Worm (Caenorhabditis elegans) whole organism, L4 larva: ENCODE measurements around the gene F55C9.3.
A peak's percentile ranks its signal among the peaks of the same experiment; 100 is the strongest.

ENCODE experiments used
- aly-2 ChIP-seq: sonication (generic microtip); optimal IDR thresholded peaks from 2 replicates; lab custom pipeline; 2018; ENCODE audit warnings: missing biosample characterization, missing genetic modification characterization
- daf-12 ChIP-seq: fragments of 150-350 bp; optimal IDR thresholded peaks from 2 replicates; lab custom pipeline; 2014; ENCODE audit warnings: missing biosample characterization, missing genetic modification reagents, missing genetic modification characterization
- daf-19 ChIP-seq: fragments of 200-800 bp; sonication (Bioruptor generic); conservative IDR thresholded peaks from 2 replicates; pipeline ENCODE4 v1.3.6; 2022; ENCODE audit warnings: missing genetic modification characterization, missing compliant biosample characterization
- dmd-6 ChIP-seq: fragments of 200-800 bp; sonication (Bioruptor generic); IDR thresholded peaks from 2 replicates; pipeline ENCODE4 v1.3.6; 2022; ENCODE audit warnings: missing genetic modification reagents, missing genetic modification characterization, missing compliant biosample characterization
- jun-1 ChIP-seq: fragments of 150-350 bp; optimal IDR thresholded peaks from 2 replicates; lab custom pipeline; 2014; ENCODE audit warnings: missing biosample characterization, missing genetic modification reagents, missing genetic modification characterization
- lin-29 ChIP-seq: fragments of 200-800 bp; sonication (Bioruptor generic); IDR thresholded peaks from 2 replicates; pipeline ENCODE4 v1.3.6; 2022; ENCODE audit warnings: missing genetic modification reagents, missing genetic modification characterization, missing compliant biosample characterization
- mdl-1 ChIP-seq, 2 experiments: fragments of 150-350 bp in 1 of 2; sonication (generic microtip) in 1 of 2; optimal IDR thresholded peaks; 2 replicates each; lab custom pipeline; 2014 to 2017; ENCODE audit warnings: missing biosample characterization in 2 of 2, missing genetic modification characterization in 2 of 2
- php-3 ChIP-seq: fragments of 200-800 bp; sonication (Bioruptor generic); IDR thresholded peaks from 2 replicates; pipeline ENCODE4 v1.3.6; 2022; ENCODE audit warnings: missing genetic modification reagents, missing genetic modification characterization, missing compliant biosample characterization
- snpc-1.2 ChIP-seq: fragments of 200-800 bp; sonication (Bioruptor generic); IDR thresholded peaks from 2 replicates; pipeline ENCODE4 v1.3.6; 2022; ENCODE audit warnings: missing genetic modification reagents, missing genetic modification characterization, missing compliant biosample characterization

DNA sequence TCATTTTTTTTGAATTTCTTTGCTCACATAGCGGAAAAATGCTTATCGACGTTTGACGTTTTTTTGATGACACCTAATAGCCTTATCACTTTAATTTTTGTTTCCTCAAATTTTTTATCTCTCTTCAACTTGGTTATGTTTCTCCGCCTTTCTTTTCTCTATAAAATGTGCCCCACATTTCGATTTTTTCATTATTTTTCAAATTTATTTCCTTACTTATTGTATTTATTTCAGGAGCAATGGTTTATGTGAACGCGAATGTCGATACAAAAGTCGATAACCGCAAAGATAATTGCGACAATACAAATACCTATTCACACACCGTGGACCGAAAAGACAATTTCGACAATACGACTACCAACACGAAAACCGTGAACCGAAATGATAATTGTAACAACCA is 32.4 kb upstream of the F55C9.3 start, which contains the start of gene sdz-6:
- TF ChIP-seq snpc-1.2 (GFP tag; lab: Robert Waterston, UW) (no peak), mdl-1 (tag; optimal IDR thresholded peaks at IDR 0.05; lab: Kevin White, UChicago) (no peak), daf-12 (tag; lab: Kevin White, UChicago) (no peak), daf-19 (GFP tag; lab: Robert Waterston, UW) (no peak), lin-29 (GFP tag; lab: Robert Waterston, UW) (no peak), dmd-6 (GFP tag; lab: Robert Waterston, UW) (peak; percentile 8; the same call in 1 of the 2 replicates), jun-1 (tag; lab: Kevin White, UChicago) (no peak), aly-2 (no peak), php-3 (no peak)
